Fruit fly (Drosophila melanogaster) whole organism, embryonic: ENCODE measurements around the gene RabX4.

Source experiments
- BEAF-32 ChIP-seq: fragments of 200-800 bp; sonication (Bioruptor generic); optimal IDR thresholded peaks from 3 replicates; lab custom pipeline; 2017; ENCODE audit warnings: missing biosample characterization, missing genetic modification characterization, mild to moderate bottlenecking, moderate library complexity, missing genetic modification reagents
- Bgb ChIP-seq: fragments of 200-800 bp; sonication (Bioruptor generic); IDR thresholded peaks from 2 replicates; pipeline ENCODE4 v1.3.6; 2022; ENCODE audit warnings: missing biosample characterization, missing genetic modification characterization; ENCODE audit not compliant: partially characterized antibody
- CG10565 ChIP-seq: fragments of 200-800 bp; sonication (Bioruptor generic); optimal IDR thresholded peaks from 3 replicates; lab custom pipeline; 2016; ENCODE audit warnings: missing biosample characterization, mild to moderate bottlenecking, missing genetic modification characterization
- CG10959 ChIP-seq: fragments of 200-800 bp; sonication (Bioruptor generic); IDR thresholded peaks from 2 replicates; pipeline ENCODE4 v1.3.6; 2022; ENCODE audit warnings: missing biosample characterization, missing genetic modification characterization
- CG12299 ChIP-seq: fragments of 200-800 bp; sonication (Bioruptor generic); optimal IDR thresholded peaks from 2 replicates; lab custom pipeline; 2018; ENCODE audit warnings: missing biosample characterization, mild to moderate bottlenecking, missing genetic modification characterization
- CG1647 ChIP-seq: fragments of 200-800 bp; sonication (Bioruptor generic); optimal IDR thresholded peaks from 3 replicates; lab custom pipeline; 2016; ENCODE audit warnings: missing biosample characterization, missing genetic modification characterization
- CG16815 ChIP-seq: fragments of 200-800 bp; sonication (Bioruptor generic); optimal IDR thresholded peaks from 3 replicates; lab custom pipeline; 2017; ENCODE audit warnings: missing biosample characterization, mild to moderate bottlenecking, missing genetic modification characterization
- CG32772 ChIP-seq: fragments of 200-800 bp; sonication (Bioruptor generic); IDR thresholded peaks from 2 replicates; pipeline ENCODE4 v1.3.6; 2022; ENCODE audit warnings: missing biosample characterization, missing genetic modification characterization
- CG3838 ChIP-seq: fragments of 200-800 bp; sonication (Bioruptor generic); optimal IDR thresholded peaks from 3 replicates; lab custom pipeline; 2016; ENCODE audit warnings: missing biosample characterization, missing genetic modification characterization
- CG4820 ChIP-seq: fragments of 200-800 bp; sonication (Bioruptor generic); optimal IDR thresholded peaks from 3 replicates; lab custom pipeline; 2016; ENCODE audit warnings: missing biosample characterization, missing genetic modification characterization
- CG6254 ChIP-seq: fragments of 200-800 bp; sonication (Bioruptor generic); optimal IDR thresholded peaks from 3 replicates; lab custom pipeline; 2017; ENCODE audit warnings: mild to moderate bottlenecking, missing biosample characterization, missing genetic modification reagents, missing genetic modification characterization
- CG6689 ChIP-seq: fragments of 200-800 bp; sonication (Bioruptor generic); IDR thresholded peaks from 2 replicates; pipeline ENCODE4 v1.3.6; 2022; ENCODE audit warnings: missing biosample characterization, missing genetic modification characterization
- CG6854 ChIP-seq: fragments of 200-800 bp; sonication (Bioruptor generic); optimal IDR thresholded peaks from 3 replicates; lab custom pipeline; 2017; ENCODE audit warnings: missing biosample characterization, mild to moderate bottlenecking, missing genetic modification characterization
- CG7786 ChIP-seq: fragments of 200-800 bp; sonication (Bioruptor generic); optimal IDR thresholded peaks from 2 replicates; lab custom pipeline; 2016; ENCODE audit warnings: missing biosample characterization, missing genetic modification characterization
- CG8388 ChIP-seq: fragments of 200-800 bp; sonication (Bioruptor generic); optimal IDR thresholded peaks from 2 replicates; lab custom pipeline; 2019; ENCODE audit warnings: missing biosample characterization, mild to moderate bottlenecking, missing genetic modification characterization, moderate library complexity
- CG9215 ChIP-seq: fragments of 200-800 bp; sonication (Bioruptor generic); IDR thresholded peaks from 2 replicates; pipeline ENCODE4 v1.3.6; 2022; ENCODE audit warnings: missing biosample characterization, missing genetic modification characterization
- Gsc ChIP-seq: fragments of 200-800 bp; sonication (Bioruptor generic); IDR thresholded peaks from 2 replicates; pipeline ENCODE4 v1.3.6; 2022; ENCODE audit warnings: missing biosample characterization, missing genetic modification characterization
- HLH54F ChIP-seq: fragments of 200-800 bp; sonication (Bioruptor generic); optimal IDR thresholded peaks from 3 replicates; lab custom pipeline; 2016; ENCODE audit warnings: missing biosample characterization, missing genetic modification characterization
- Jarid2 ChIP-seq: fragments of 200-800 bp; sonication (Bioruptor generic); optimal IDR thresholded peaks from 3 replicates; lab custom pipeline; 2017; ENCODE audit warnings: mild to moderate bottlenecking, missing biosample characterization, missing genetic modification reagents, missing genetic modification characterization
- NK7.1 ChIP-seq: fragments of 200-800 bp; sonication (Bioruptor generic); optimal IDR thresholded peaks from 3 replicates; lab custom pipeline; 2016; ENCODE audit warnings: missing biosample characterization, missing genetic modification characterization
- Tbp ChIP-seq: fragments of >200 bp; optimal IDR thresholded peaks from 2 replicates; lab custom pipeline; 2018; ENCODE audit warnings: missing biosample characterization, missing genetic modification characterization
- Trl ChIP-seq, 3 experiments: fragments of >200 bp in 2 of 3; fragments of 200-800 bp in 1 of 3; sonication (Bioruptor generic) in 1 of 3; optimal IDR thresholded peaks; 2 replicates in 1 of 3; 3 replicates in 2 of 3; lab custom pipeline; 2016 to 2017; ENCODE audit warnings: missing biosample characterization in 1 of 3, missing genetic modification characterization in 1 of 3
- Vsx1 ChIP-seq: fragments of 200-800 bp; sonication (Bioruptor generic); optimal IDR thresholded peaks from 2 replicates; lab custom pipeline; 2017; ENCODE audit warnings: missing biosample characterization, mild to moderate bottlenecking, missing genetic modification characterization, missing genetic modification reagents
- ato ChIP-seq: fragments of 200-800 bp; sonication (Bioruptor generic); IDR thresholded peaks from 2 replicates; pipeline ENCODE4 v1.3.6; 2022; ENCODE audit warnings: missing biosample characterization, missing genetic modification characterization; ENCODE audit not compliant: partially characterized antibody
- cas ChIP-seq: fragments of 200-800 bp; sonication (Bioruptor generic); IDR thresholded peaks from 2 replicates; pipeline ENCODE4 v1.3.6; 2022; ENCODE audit warnings: missing biosample characterization, missing genetic modification characterization
- caup ChIP-seq: fragments of 200-800 bp; sonication (Bioruptor generic); optimal IDR thresholded peaks from 3 replicates; lab custom pipeline; 2017; ENCODE audit warnings: missing biosample characterization, mild to moderate bottlenecking, missing genetic modification characterization, moderate library complexity; ENCODE audit not compliant: severe bottlenecking
- chinmo ChIP-seq: fragments of 200-800 bp; sonication (Bioruptor generic); IDR thresholded peaks from 4 replicates; pipeline ENCODE4 v1.3.6; 2022; ENCODE audit warnings: missing biosample characterization, missing genetic modification characterization; ENCODE audit not compliant: partially characterized antibody
- chm ChIP-seq: fragments of 200-800 bp; sonication (Bioruptor generic); IDR thresholded peaks from 2 replicates; pipeline ENCODE4 v1.3.6; 2022; ENCODE audit warnings: missing biosample characterization, missing genetic modification characterization
- crp ChIP-seq, 2 experiments: fragments of 200-800 bp; sonication (Bioruptor generic); optimal IDR thresholded peaks; 2 replicates in 1 of 2; 3 replicates in 1 of 2; lab custom pipeline; 2017; ENCODE audit warnings: missing biosample characterization in 2 of 2, missing genetic modification characterization in 2 of 2, mild to moderate bottlenecking in 1 of 2, moderate library complexity in 1 of 2
- disco-r ChIP-seq: fragments of 200-800 bp; sonication (Bioruptor generic); optimal IDR thresholded peaks from 2 replicates; lab custom pipeline; 2016; ENCODE audit warnings: missing biosample characterization, missing genetic modification characterization
- fd64A ChIP-seq: fragments of 200-800 bp; sonication (Bioruptor generic); optimal IDR thresholded peaks from 3 replicates; lab custom pipeline; 2018; ENCODE audit warnings: missing biosample characterization, mild to moderate bottlenecking, missing genetic modification characterization
- grau ChIP-seq: fragments of 200-800 bp; optimal IDR thresholded peaks from 3 replicates; lab custom pipeline; 2019; ENCODE audit warnings: missing biosample characterization, mild to moderate bottlenecking, missing genetic modification characterization, moderate library complexity
- hth ChIP-seq: fragments of >200 bp; optimal IDR thresholded peaks from 2 replicates; lab custom pipeline; 2017; ENCODE audit warnings: inconsistent platforms
- lilli ChIP-seq: fragments of 200-800 bp; sonication (Bioruptor generic); optimal IDR thresholded peaks from 3 replicates; lab custom pipeline; 2016; ENCODE audit warnings: missing biosample characterization, missing genetic modification characterization
- mirr ChIP-seq: fragments of 200-800 bp; sonication (Bioruptor generic); optimal IDR thresholded peaks from 3 replicates; lab custom pipeline; 2018; ENCODE audit warnings: missing biosample characterization, mild to moderate bottlenecking, missing genetic modification characterization
- nom ChIP-seq: fragments of 200-800 bp; sonication (Bioruptor generic); optimal IDR thresholded peaks from 2 replicates; lab custom pipeline; 2017; ENCODE audit warnings: missing biosample characterization, missing genetic modification characterization, mild to moderate bottlenecking, moderate library complexity, missing genetic modification reagents
- odd ChIP-seq: fragments of 200-800 bp; sonication (Bioruptor generic); optimal IDR thresholded peaks from 2 replicates; lab custom pipeline; 2017; ENCODE audit warnings: missing biosample characterization, mild to moderate bottlenecking, missing genetic modification characterization
- otp ChIP-seq: fragments of 200-800 bp; sonication (Bioruptor generic); IDR thresholded peaks from 3 replicates; pipeline ENCODE4, ENCODE4 v1.3.6; 2022; ENCODE audit warnings: missing biosample characterization, missing genetic modification characterization
- pan ChIP-seq, 4 experiments: fragments of >200 bp in 3 of 4; fragments of 200-800 bp in 1 of 4; sonication (Bioruptor generic) in 1 of 4; optimal IDR thresholded peaks in 3 of 4; IDR thresholded peaks in 1 of 4; 2 replicates each; pipeline versions ENCODE4 v1.3.6 to Lab custom; 2017 to 2022; ENCODE audit warnings: missing biosample characterization in 2 of 4, missing genetic modification characterization in 2 of 4, mixed read lengths in 1 of 4
- shn ChIP-seq: fragments of 200-800 bp; sonication (Bioruptor generic); optimal IDR thresholded peaks from 3 replicates; lab custom pipeline; 2016; ENCODE audit warnings: missing biosample characterization, missing genetic modification characterization
- sima ChIP-seq: fragments of 200-800 bp; sonication (Bioruptor generic); optimal IDR thresholded peaks from 2 replicates; lab custom pipeline; 2016; ENCODE audit warnings: missing biosample characterization, missing genetic modification characterization
- slbo ChIP-seq: fragments of 200-800 bp; sonication (Bioruptor generic); IDR thresholded peaks from 2 replicates; pipeline ENCODE4 v1.3.6; 2022; ENCODE audit warnings: missing biosample characterization, missing genetic modification characterization
- so ChIP-seq: fragments of 200-800 bp; sonication (Bioruptor generic); IDR thresholded peaks from 3 replicates; pipeline ENCODE4 v1.3.6; 2022; ENCODE audit warnings: missing biosample characterization, missing genetic modification characterization
- tap ChIP-seq: fragments of 200-800 bp; optimal IDR thresholded peaks from 3 replicates; lab custom pipeline; 2019; ENCODE audit warnings: missing biosample characterization, mild to moderate bottlenecking, missing genetic modification characterization, moderate library complexity
- tin ChIP-seq: fragments of 200-800 bp; sonication (Bioruptor generic); optimal IDR thresholded peaks from 3 replicates; lab custom pipeline; 2016; ENCODE audit warnings: missing biosample characterization, missing genetic modification characterization
- trh ChIP-seq: fragments of 200-800 bp; sonication (Bioruptor generic); optimal IDR thresholded peaks from 2 replicates; lab custom pipeline; 2016; ENCODE audit warnings: missing biosample characterization, missing genetic modification characterization
- ttk ChIP-seq: fragments of 200-800 bp; sonication (Bioruptor generic); IDR thresholded peaks from 2 replicates; pipeline ENCODE4 v2.1.2; 2022; ENCODE audit warnings: missing biosample characterization, missing genetic modification characterization

RabX4 gene

DNA sequence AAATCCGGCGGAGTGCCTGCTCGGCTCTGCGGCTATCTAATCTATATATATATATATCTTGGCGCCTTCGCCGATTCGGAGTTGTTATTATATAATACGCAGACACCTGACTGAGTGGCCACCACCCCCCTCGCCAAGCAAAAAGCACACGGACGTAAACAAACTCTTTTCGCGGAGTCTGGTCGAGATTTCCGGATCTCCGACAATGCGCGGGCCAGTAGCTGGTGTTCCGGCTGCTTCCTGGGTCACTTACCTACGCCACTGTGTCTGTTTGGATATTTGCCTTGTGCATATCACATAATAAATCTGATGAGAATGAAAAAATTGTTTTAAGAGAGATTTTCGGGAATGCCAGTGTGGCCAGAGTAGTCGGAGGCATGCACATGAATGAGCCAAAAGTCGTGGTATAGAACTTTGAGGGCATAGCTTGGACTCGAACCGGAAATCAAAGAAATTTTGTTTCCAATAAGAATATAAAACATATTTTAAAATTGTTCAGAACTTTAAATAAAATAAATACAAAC lies 41.1 kb downstream of the RabX4 start, which contains the start of gene CG5805 (continued):
- peak; percentile 83 for TF ChIP-seq trh (GFP tag; lab: Kevin White, UChicago)
- TF ChIP-seq chm (GFP tag; lab: Robert Waterston, UW) = peak; percentile 89
- peak; percentile 63 for TF ChIP-seq tin
- TF ChIP-seq crp (GFP tag; optimal IDR thresholded peaks at IDR 0.05; lab: Kevin White, UChicago) = peak in 1 of 2 experiments; percentile 55
- TF ChIP-seq NK7.1 = peak; percentile 70
- TF ChIP-seq hth (lab: Kevin White, UChicago) = no peak
- TF ChIP-seq shn = peak; percentile 56
- peak; percentile 74 for TF ChIP-seq grau (tag; lab: Kevin White, UChicago)
- TF ChIP-seq otp (GFP tag; lab: Robert Waterston, UW) = peak; percentile 80
- peak; percentile 7 for TF ChIP-seq sima (GFP tag; lab: Kevin White, UChicago)
- TF ChIP-seq CG3838 = no peak
- peak; percentile 70 for TF ChIP-seq HLH54F (GFP tag; lab: Kevin White, UChicago)
- peak; percentile 84 for TF ChIP-seq slbo (GFP tag; lab: Robert Waterston, UW)
- TF ChIP-seq CG7786 (GFP tag; lab: Kevin White, UChicago) = peak; percentile 16
- TF ChIP-seq Bgb (GFP tag; lab: Robert Waterston, UW) = 0 out of 2 replicates have a peak, but pooled peaks have one; percentile 29
- no peak for TF ChIP-seq ato (GFP tag; lab: Robert Waterston, UW)
- TF ChIP-seq nom = no peak
- peak; percentile 73 for TF ChIP-seq CG4820
- TF ChIP-seq ttk = peak; percentile 81
- TF ChIP-seq Gsc (GFP tag; lab: Robert Waterston, UW) = no peak
- TF ChIP-seq CG16815 (GFP tag; lab: Kevin White, UChicago) = peak; percentile 53
- TF ChIP-seq cas = peak; percentile 56; the same call in 1 of the 2 replicates
- peak; percentile 55 for TF ChIP-seq CG9215
- TF ChIP-seq CG10959 (GFP tag; lab: Robert Waterston, UW) = peak; percentile 53
- peak; percentile 75 for TF ChIP-seq CG6854 (GFP tag; lab: Kevin White, UChicago)
- TF ChIP-seq CG6689 (GFP tag; lab: Robert Waterston, UW) = peak; percentile 70
- peak; percentile 51 for TF ChIP-seq CG8388 (GFP tag; lab: Kevin White, UChicago)
- TF ChIP-seq lilli (GFP tag; lab: Kevin White, UChicago) = peak; percentile 57
- peak; percentile 38 for TF ChIP-seq BEAF-32 (GFP tag; lab: Kevin White, UChicago)
- TF ChIP-seq Vsx1 = peak; percentile 77
- TF ChIP-seq Trl (optimal IDR thresholded peaks at IDR 0.05; lab: Kevin White, UChicago) = peak in 1 of 2 experiments; percentile 18
- peak; percentile 71 for TF ChIP-seq Trl (GFP tag; optimal IDR thresholded peaks at IDR 0.05; lab: Kevin White, UChicago)
- TF ChIP-seq CG10565 (GFP tag; lab: Kevin White, UChicago) = no peak
- peak; percentile 81 for TF ChIP-seq mirr (GFP tag; lab: Kevin White, UChicago)
- peak; percentile 81 for TF ChIP-seq CG6254 (GFP tag; lab: Kevin White, UChicago)
- peak; percentile 69 for TF ChIP-seq disco-r (GFP tag; lab: Kevin White, UChicago)
- TF ChIP-seq tap = peak; percentile 66
- peak; percentile 53 for TF ChIP-seq CG12299 (tag; lab: Kevin White, UChicago)
- no peak for TF ChIP-seq chinmo
- TF ChIP-seq odd = peak; percentile 84
- peak; percentile 67 for TF ChIP-seq so (GFP tag; lab: Robert Waterston, UW)
- TF ChIP-seq fd64A (GFP tag; lab: Kevin White, UChicago) = peak; percentile 73
- TF ChIP-seq CG1647 (GFP tag; lab: Kevin White, UChicago) = peak; percentile 66
- no peak for TF ChIP-seq Tbp (GFP tag; lab: Kevin White, UChicago)
- no peak for TF ChIP-seq pan (optimal IDR thresholded peaks at IDR 0.05; lab: Kevin White, UChicago)
- peak in 1 of 2 experiments; percentile 86 for TF ChIP-seq pan (GFP tag; optimal IDR thresholded peaks at IDR 0.05 in 1 of 2, IDR thresholded peaks at IDR 0.05 in 1 of 2)
- TF ChIP-seq CG32772 (GFP tag; lab: Robert Waterston, UW) = peak; percentile 78; the same call in 1 of the 2 replicates
- peak; percentile 95 for TF ChIP-seq caup (GFP tag; lab: Kevin White, UChicago)
- peak; percentile 74 for TF ChIP-seq Jarid2 (GFP tag; lab: Kevin White, UChicago)
